Fruit fly (Drosophila melanogaster) whole organism, embryonic: ENCODE data around the gene CG31960.

Experiments used
- Atf6 ChIP-seq: fragments of 200-800 bp; sonication (Bioruptor generic); IDR thresholded peaks from 2 replicates; pipeline ENCODE4 v1.3.6; 2022; ENCODE audit warnings: missing biosample characterization, missing genetic modification characterization
- CG10274 ChIP-seq: fragments of 200-800 bp; sonication (Bioruptor generic); optimal IDR thresholded peaks from 3 replicates; lab custom pipeline; 2017; ENCODE audit warnings: missing biosample characterization, mild to moderate bottlenecking, missing genetic modification characterization
- CG10979 ChIP-seq: fragments of 200-800 bp; sonication (Bioruptor generic); optimal IDR thresholded peaks from 2 replicates; lab custom pipeline; 2018; ENCODE audit warnings: missing biosample characterization, mild to moderate bottlenecking, missing genetic modification characterization, moderate library complexity
- CG1602 ChIP-seq: fragments of 200-800 bp; sonication (Bioruptor generic); optimal IDR thresholded peaks from 3 replicates; lab custom pipeline; 2016; ENCODE audit warnings: missing biosample characterization, missing genetic modification characterization
- CG1603 ChIP-seq: fragments of 200-800 bp; sonication (Bioruptor generic); optimal IDR thresholded peaks from 2 replicates; lab custom pipeline; 2019; ENCODE audit warnings: missing biosample characterization, mild to moderate bottlenecking, missing genetic modification characterization, moderate library complexity
- CG16813 ChIP-seq: fragments of 200-800 bp; sonication (Bioruptor generic); IDR thresholded peaks from 3 replicates; pipeline ENCODE4 v1.3.6; 2022; ENCODE audit warnings: missing biosample characterization, missing genetic modification characterization; ENCODE audit not compliant: partially characterized antibody
- CG17802 ChIP-seq: fragments of 200-800 bp; sonication (Bioruptor generic); optimal IDR thresholded peaks from 2 replicates; lab custom pipeline; 2018; ENCODE audit warnings: missing biosample characterization, mild to moderate bottlenecking, missing genetic modification characterization, moderate library complexity
- CG17829 ChIP-seq: fragments of 200-800 bp; optimal IDR thresholded peaks from 2 replicates; lab custom pipeline; 2019; ENCODE audit warnings: missing biosample characterization, mild to moderate bottlenecking, missing genetic modification characterization, moderate library complexity
- CG2116 ChIP-seq: fragments of 200-800 bp; sonication (Bioruptor generic); optimal IDR thresholded peaks from 3 replicates; lab custom pipeline; 2018; ENCODE audit warnings: missing biosample characterization, mild to moderate bottlenecking, missing genetic modification characterization
- CG2678 ChIP-seq: fragments of 200-800 bp; sonication (Bioruptor generic); optimal IDR thresholded peaks from 3 replicates; lab custom pipeline; 2019; ENCODE audit warnings: missing biosample characterization, mild to moderate bottlenecking, missing genetic modification characterization, moderate library complexity
- CG32767 ChIP-seq: fragments of 200-800 bp; sonication (Bioruptor generic); IDR thresholded peaks from 2 replicates; pipeline ENCODE4 v1.3.6; 2022; ENCODE audit warnings: missing biosample characterization, missing genetic modification characterization
- CG34376 ChIP-seq: fragments of 200-800 bp; sonication (Bioruptor generic); optimal IDR thresholded peaks from 2 replicates; lab custom pipeline; 2018; ENCODE audit warnings: missing biosample characterization, mild to moderate bottlenecking, missing genetic modification characterization
- CG4404 ChIP-seq: fragments of 200-800 bp; sonication (Bioruptor generic); IDR thresholded peaks from 2 replicates; pipeline ENCODE4 v1.3.6; 2022; ENCODE audit warnings: missing biosample characterization, missing genetic modification characterization
- CG6272 ChIP-seq: fragments of 200-800 bp; sonication (Bioruptor generic); IDR thresholded peaks from 2 replicates; pipeline ENCODE4 v1.3.6; 2022; ENCODE audit warnings: missing biosample characterization, missing genetic modification characterization
- CG7556 ChIP-seq: fragments of 200-800 bp; sonication (Bioruptor generic); optimal IDR thresholded peaks from 2 replicates; lab custom pipeline; 2017; ENCODE audit warnings: missing biosample characterization, mild to moderate bottlenecking, missing genetic modification characterization
- CG8281 ChIP-seq: fragments of 200-800 bp; sonication (Bioruptor generic); optimal IDR thresholded peaks from 2 replicates; lab custom pipeline; 2018; ENCODE audit warnings: missing biosample characterization, mild to moderate bottlenecking, missing genetic modification characterization, moderate library complexity
- CG8478 ChIP-seq: fragments of >200 bp; optimal IDR thresholded peaks from 2 replicates; lab custom pipeline; 2018
- CG8924 ChIP-seq: fragments of 200-800 bp; optimal IDR thresholded peaks from 3 replicates; lab custom pipeline; 2019; ENCODE audit warnings: missing biosample characterization, mild to moderate bottlenecking, missing genetic modification characterization, moderate library complexity
- CG9437 ChIP-seq: fragments of 200-800 bp; sonication (Bioruptor generic); optimal IDR thresholded peaks from 2 replicates; lab custom pipeline; 2018; ENCODE audit warnings: missing biosample characterization, mild to moderate bottlenecking, missing genetic modification characterization
- CG9609 ChIP-seq: fragments of 200-800 bp; sonication (Bioruptor generic); optimal IDR thresholded peaks from 3 replicates; lab custom pipeline; 2016; ENCODE audit warnings: missing biosample characterization, missing genetic modification characterization
- Camta ChIP-seq: fragments of 200-800 bp; sonication (Bioruptor generic); optimal IDR thresholded peaks from 2 replicates; lab custom pipeline; 2016; ENCODE audit warnings: missing biosample characterization, missing genetic modification characterization
- CrebB ChIP-seq: fragments of 200-800 bp; sonication (Bioruptor generic); optimal IDR thresholded peaks from 3 replicates; lab custom pipeline; 2018; ENCODE audit warnings: missing biosample characterization, mild to moderate bottlenecking, missing genetic modification characterization
- D19B ChIP-seq: fragments of 200-800 bp; sonication (Bioruptor generic); optimal IDR thresholded peaks from 2 replicates; lab custom pipeline; 2017; ENCODE audit warnings: missing biosample characterization, mild to moderate bottlenecking, missing genetic modification characterization
- Dbx ChIP-seq: fragments of 200-800 bp; sonication (Bioruptor generic); IDR thresholded peaks from 3 replicates; pipeline ENCODE4 v1.3.6; 2022; ENCODE audit warnings: missing biosample characterization, missing genetic modification characterization
- E2f2 ChIP-seq: fragments of 200-800 bp; sonication (Bioruptor generic); IDR thresholded peaks from 2 replicates; pipeline ENCODE4 v1.3.6; 2022; ENCODE audit warnings: missing biosample characterization, missing genetic modification characterization
- Fer2 ChIP-seq: fragments of 200-800 bp; sonication (Bioruptor generic); optimal IDR thresholded peaks from 2 replicates; lab custom pipeline; 2018; ENCODE audit warnings: missing biosample characterization, mild to moderate bottlenecking, missing genetic modification characterization, moderate library complexity
- HLH4C ChIP-seq: fragments of 200-800 bp; sonication (Bioruptor generic); IDR thresholded peaks from 3 replicates; pipeline ENCODE4 v1.3.6; 2022; ENCODE audit warnings: missing biosample characterization, missing genetic modification characterization; ENCODE audit not compliant: partially characterized antibody
- HLH54F ChIP-seq: fragments of 200-800 bp; sonication (Bioruptor generic); optimal IDR thresholded peaks from 3 replicates; lab custom pipeline; 2016; ENCODE audit warnings: missing biosample characterization, missing genetic modification characterization
- HLHmδ ChIP-seq: fragments of 200-800 bp; sonication (Bioruptor generic); optimal IDR thresholded peaks from 2 replicates; lab custom pipeline; 2018; ENCODE audit warnings: missing biosample characterization, mild to moderate bottlenecking, missing genetic modification characterization, moderate library complexity
- Jarid2 ChIP-seq: fragments of 200-800 bp; sonication (Bioruptor generic); optimal IDR thresholded peaks from 3 replicates; lab custom pipeline; 2017; ENCODE audit warnings: mild to moderate bottlenecking, missing biosample characterization, missing genetic modification reagents, missing genetic modification characterization
- MBD-R2 ChIP-seq: fragments of 200-800 bp; sonication (Bioruptor generic); IDR thresholded peaks from 2 replicates; pipeline ENCODE4 v1.3.6; 2022; ENCODE audit warnings: missing biosample characterization, missing genetic modification characterization
- Mes4 ChIP-seq: fragments of 200-800 bp; sonication (Bioruptor generic); optimal IDR thresholded peaks from 2 replicates; lab custom pipeline; 2016; ENCODE audit warnings: missing biosample characterization, missing genetic modification characterization
- Nf-YB ChIP-seq: fragments of 200-800 bp; sonication (Bioruptor generic); optimal IDR thresholded peaks from 3 replicates; lab custom pipeline; 2019; ENCODE audit warnings: missing biosample characterization, mild to moderate bottlenecking, missing genetic modification characterization, moderate library complexity
- Nf-YC ChIP-seq: fragments of 200-800 bp; optimal IDR thresholded peaks from 3 replicates; lab custom pipeline; 2019; ENCODE audit warnings: missing biosample characterization, mild to moderate bottlenecking, missing genetic modification characterization, moderate library complexity
- Ravus ChIP-seq: fragments of 200-800 bp; sonication (Bioruptor generic); IDR thresholded peaks from 2 replicates; pipeline ENCODE4 v1.3.6; 2022; ENCODE audit warnings: missing biosample characterization, missing genetic modification characterization
- Sry-δ ChIP-seq: fragments of 200-800 bp; sonication (Bioruptor generic); optimal IDR thresholded peaks from 2 replicates; lab custom pipeline; 2016; ENCODE audit warnings: missing biosample characterization, missing genetic modification characterization
- ac ChIP-seq: fragments of 200-800 bp; sonication (Bioruptor generic); optimal IDR thresholded peaks from 3 replicates; lab custom pipeline; 2017; ENCODE audit warnings: missing biosample characterization, mild to moderate bottlenecking, missing genetic modification characterization
- ato ChIP-seq: fragments of 200-800 bp; sonication (Bioruptor generic); IDR thresholded peaks from 2 replicates; pipeline ENCODE4 v1.3.6; 2022; ENCODE audit warnings: missing biosample characterization, missing genetic modification characterization; ENCODE audit not compliant: partially characterized antibody
- gfzf ChIP-seq: fragments of 200-800 bp; sonication (Bioruptor generic); optimal IDR thresholded peaks from 2 replicates; lab custom pipeline; 2016; ENCODE audit warnings: missing biosample characterization, mild to moderate bottlenecking, missing genetic modification characterization, moderate library complexity
- gro ChIP-seq: fragments of 200-800 bp; sonication (Bioruptor generic); optimal IDR thresholded peaks from 2 replicates; lab custom pipeline; 2016; ENCODE audit warnings: missing biosample characterization, missing genetic modification characterization
- hkb ChIP-seq, 2 experiments: fragments of 200-800 bp in 1 of 2; fragments of >200 bp in 1 of 2; sonication (Bioruptor generic) in 1 of 2; IDR thresholded peaks in 1 of 2; optimal IDR thresholded peaks in 1 of 2; 2 replicates each; pipeline versions ENCODE4 v1.3.6 to Lab custom; 2017 to 2022; ENCODE audit warnings: missing biosample characterization in 1 of 2, missing genetic modification characterization in 1 of 2
- kay ChIP-seq: fragments of 200-800 bp; sonication (Bioruptor generic); optimal IDR thresholded peaks from 2 replicates; lab custom pipeline; 2016; ENCODE audit warnings: missing biosample characterization, missing genetic modification characterization
- ken ChIP-seq: fragments of 200-800 bp; sonication (Bioruptor generic); IDR thresholded peaks from 3 replicates; pipeline ENCODE4 v1.3.6; 2022; ENCODE audit warnings: missing biosample characterization, missing genetic modification characterization
- nom ChIP-seq: fragments of 200-800 bp; sonication (Bioruptor generic); optimal IDR thresholded peaks from 2 replicates; lab custom pipeline; 2017; ENCODE audit warnings: missing biosample characterization, missing genetic modification characterization, mild to moderate bottlenecking, moderate library complexity, missing genetic modification reagents
- org-1 ChIP-seq: fragments of 200-800 bp; sonication (Bioruptor generic); optimal IDR thresholded peaks from 2 replicates; lab custom pipeline; 2017; ENCODE audit warnings: missing biosample characterization, missing genetic modification characterization
- trem ChIP-seq: fragments of 200-800 bp; optimal IDR thresholded peaks from 3 replicates; lab custom pipeline; 2019; ENCODE audit warnings: missing biosample characterization, mild to moderate bottlenecking, missing genetic modification characterization, moderate library complexity
- yki ChIP-seq: fragments of >200 bp; optimal IDR thresholded peaks from 3 replicates; lab custom pipeline; 2018

The CG31960 gene

DNA sequence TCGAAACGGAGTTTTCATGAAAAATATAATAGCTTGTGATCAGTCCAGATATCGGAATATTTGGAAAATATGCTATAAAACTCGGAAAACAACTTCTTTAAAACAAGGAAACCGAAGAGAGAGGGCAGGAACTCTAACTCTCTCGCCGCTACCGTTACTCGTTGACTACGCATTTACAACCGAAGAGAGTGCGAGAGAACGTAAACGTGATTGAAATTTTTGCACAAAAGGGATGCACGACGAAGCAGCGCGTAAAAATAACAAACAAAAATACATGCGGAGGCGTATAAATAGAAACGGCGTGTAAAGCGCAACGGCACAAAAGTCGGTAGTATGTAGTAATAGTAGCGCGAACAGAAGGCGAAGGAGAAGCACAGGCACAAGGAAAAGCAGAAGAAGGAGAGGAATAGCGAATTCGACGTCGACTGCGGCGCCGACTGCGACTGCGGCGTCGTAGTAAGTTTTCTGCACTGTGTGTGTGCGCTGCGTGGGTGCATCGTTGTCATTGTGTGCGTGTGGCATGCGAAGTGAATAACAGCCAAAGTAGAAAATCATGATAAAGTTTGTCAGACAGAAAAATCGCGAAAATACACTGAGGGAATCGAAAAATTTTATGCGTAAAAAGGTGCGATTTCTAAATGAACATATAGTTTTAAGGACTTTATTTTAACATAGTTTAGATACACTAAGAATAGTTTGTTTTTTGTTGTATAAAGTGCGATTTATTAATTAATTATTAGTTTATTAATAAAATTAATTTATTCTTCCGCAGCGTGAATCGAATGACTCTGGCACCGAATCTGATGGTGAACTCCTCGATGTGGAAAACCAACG is 21.7 kb downstream of the CG31960 start (continued):
- TF ChIP-seq CG2116 (GFP tag; lab: Kevin White, UChicago): no peak
- no peak for TF ChIP-seq HLH4C (GFP tag; lab: Robert Waterston, UW)
- no peak for TF ChIP-seq nom (GFP tag; lab: Kevin White, UChicago)
- TF ChIP-seq CG4404: no peak

DNA sequence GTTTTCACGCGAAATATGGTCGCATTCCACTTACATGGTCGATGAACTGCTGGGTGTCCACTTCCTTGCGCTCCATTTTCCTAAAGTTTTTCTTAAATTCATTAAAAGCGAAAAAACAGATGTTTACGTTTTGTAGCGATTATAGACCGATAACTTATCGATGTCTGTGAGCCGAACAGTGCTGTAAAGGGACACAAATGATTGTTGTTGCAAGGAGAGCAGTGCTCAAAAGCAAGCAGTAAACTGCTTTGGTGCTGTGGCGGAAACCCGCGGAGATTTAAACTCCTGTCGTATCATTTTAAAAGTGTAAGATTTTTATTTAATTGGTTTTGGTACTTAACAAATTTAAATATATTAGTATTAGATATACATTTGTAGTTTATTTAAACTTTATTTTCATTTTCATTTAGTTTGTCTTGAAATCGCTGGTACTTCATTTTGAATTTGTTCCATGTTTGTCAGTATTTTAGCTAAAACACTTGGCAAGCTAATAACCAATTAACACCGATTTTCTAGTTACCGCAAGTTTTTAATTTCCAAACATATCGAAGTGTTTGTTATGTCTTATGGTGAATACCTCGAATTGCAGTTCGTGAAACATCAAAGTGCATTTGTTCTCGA is 28.6 kb downstream of the CG31960 start, which contains the start of gene CG3407:
Gene CG3407, minus strand, starts transcription at position 156 of the 621 bp plus-strand sequence.
- TF ChIP-seq HLH54F (peak; percentile 67), yki (lab: Kevin White, UChicago) (no peak), Camta (GFP tag; lab: Kevin White, UChicago) (no peak), kay (GFP tag; lab: Kevin White, UChicago) (peak; percentile 25), ato (peak; percentile 58), Sry-δ (GFP tag; lab: Kevin White, UChicago) (peak; percentile 71), Ravus (GFP tag; lab: Robert Waterston, UW) (no peak), CG10274 (GFP tag; lab: Kevin White, UChicago) (no peak), hkb (optimal IDR thresholded peaks at IDR 0.05; lab: Kevin White, UChicago) (peak; percentile 38), hkb (GFP tag; IDR thresholded peaks at IDR 0.05; lab: Robert Waterston, UW) (no peak), Fer2 (no peak), CG7556 (GFP tag; lab: Kevin White, UChicago) (no peak), Nf-YC (tag; lab: Kevin White, UChicago) (peak; percentile 24), CG10979 (tag; lab: Kevin White, UChicago) (no peak), D19B (no peak), gfzf (GFP tag; lab: Kevin White, UChicago) (peak; percentile 29), Mes4 (GFP tag; lab: Kevin White, UChicago) (no peak), CG34376 (GFP tag; lab: Kevin White, UChicago) (no peak), CG8478 (lab: Kevin White, UChicago) (no peak), gro (GFP tag; lab: Kevin White, UChicago) (peak; percentile 82), ac (GFP tag; lab: Kevin White, UChicago) (no peak), CrebB (tag; lab: Kevin White, UChicago) (no peak), CG17829 (tag; lab: Kevin White, UChicago) (peak; percentile 44), org-1 (GFP tag; lab: Kevin White, UChicago) (no peak), CG1602 (GFP tag; lab: Kevin White, UChicago) (peak; percentile 8), HLHmδ (GFP tag; lab: Kevin White, UChicago) (no peak), Jarid2 (GFP tag; lab: Kevin White, UChicago) (no peak), CG17802 (tag; lab: Kevin White, UChicago) (no peak), E2f2 (GFP tag; lab: Robert Waterston, UW) (peak; percentile 100), CG8924 (tag; lab: Kevin White, UChicago) (peak; percentile 48), CG6272 (peak; percentile 7; the same call in 1 of the 2 replicates), Dbx (GFP tag; lab: Robert Waterston, UW) (peak; percentile 42; the same call in 1 of the 3 replicates), CG16813 (GFP tag; lab: Robert Waterston, UW) (peak; percentile 60), Atf6 (GFP tag; lab: Robert Waterston, UW) (no peak), CG2678 (no peak), CG32767 (GFP tag; lab: Robert Waterston, UW) (no peak), CG9437 (GFP tag; lab: Kevin White, UChicago) (peak; percentile 78), ken (GFP tag; lab: Robert Waterston, UW) (peak; percentile 60; the same call in 1 of the 3 replicates), MBD-R2 (peak; percentile 90), trem (peak; percentile 62), CG1603 (tag; lab: Kevin White, UChicago) (peak; percentile 86), CG8281 (tag; lab: Kevin White, UChicago) (no peak), CG9609 (GFP tag; lab: Kevin White, UChicago) (peak; percentile 49), Nf-YB (GFP tag; lab: Kevin White, UChicago) (no peak)
